Worm (Caenorhabditis elegans): ENCODE data around the gene R08A2.9.

DNA sequence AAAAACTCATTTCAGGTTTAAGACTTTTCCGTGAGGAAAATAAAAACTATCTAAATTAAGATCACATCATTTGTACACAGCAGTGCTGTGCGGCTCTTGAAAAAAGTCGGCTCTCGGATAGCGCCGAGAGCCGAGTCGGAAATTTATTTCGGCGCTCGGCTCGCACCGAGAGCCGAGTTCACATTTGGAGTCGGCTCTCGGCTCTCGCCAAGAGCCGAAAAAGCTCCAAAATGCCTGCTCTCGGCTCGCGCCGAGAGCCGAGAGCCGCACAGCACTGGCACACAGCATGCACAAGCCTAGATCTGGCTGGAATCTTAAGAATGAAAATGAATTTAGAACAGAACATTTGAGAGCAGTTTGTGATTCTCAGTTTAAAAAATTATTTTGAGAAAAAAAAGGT, 38.9 kb downstream of the R08A2.9 start:
- TF ChIP-seq ceh-30 (tag; optimal IDR thresholded peaks at IDR 0.05), result no peak
- TF ChIP-seq ceh-48 (tag; optimal IDR thresholded peaks at IDR 0.05), result no peak
- no peak for TF ChIP-seq Y22D7AL.16 (tag; optimal IDR thresholded peaks at IDR 0.05)
- no peak for TF ChIP-seq unc-42 (tag; optimal IDR thresholded peaks at IDR 0.05)
- TF ChIP-seq unc-55 (GFP tag; optimal IDR thresholded peaks at IDR 0.05), result no peak
- no peak for TF ChIP-seq ama-1 (optimal IDR thresholded peaks at IDR 0.05)
- TF ChIP-seq pag-3 (tag; optimal IDR thresholded peaks at IDR 0.05; ENCODE audit: borderline replicate concordance), result no peak
- TF ChIP-seq ceh-22 (tag; optimal IDR thresholded peaks at IDR 0.05), result no peak
- TF ChIP-seq nhr-11 (tag; optimal IDR thresholded peaks at IDR 0.05), result no peak
- TF ChIP-seq lin-11 (tag; optimal IDR thresholded peaks at IDR 0.05), result no peak

All from whole organism, late embryonic.